Fruit fly (Drosophila melanogaster) whole organism, embryonic: ENCODE data around the gene CG18662.

Experiments
- Abd-B ChIP-seq: fragments of 200-800 bp; sonication (Bioruptor generic); optimal IDR thresholded peaks from 2 replicates; lab custom pipeline; 2018; ENCODE audit warnings: missing biosample characterization, mild to moderate bottlenecking, missing genetic modification characterization, moderate library complexity
- Ada2b ChIP-seq: fragments of 200-800 bp; sonication (Bioruptor generic); IDR thresholded peaks from 2 replicates; pipeline ENCODE4 v1.3.6; 2022; ENCODE audit warnings: missing biosample characterization, missing genetic modification characterization
- Antp ChIP-seq: fragments of 200-800 bp; sonication (Bioruptor generic); optimal IDR thresholded peaks from 3 replicates; lab custom pipeline; 2016; ENCODE audit warnings: missing biosample characterization, missing genetic modification characterization
- Atf3 ChIP-seq: fragments of 200-800 bp; sonication (Bioruptor generic); optimal IDR thresholded peaks from 3 replicates; lab custom pipeline; 2016; ENCODE audit warnings: missing biosample characterization, missing genetic modification characterization
- Blimp-1 ChIP-seq: fragments of 200-800 bp; sonication (Bioruptor generic); optimal IDR thresholded peaks from 3 replicates; lab custom pipeline; 2018; ENCODE audit warnings: missing biosample characterization, missing genetic modification characterization, mild to moderate bottlenecking, moderate library complexity, missing genetic modification reagents
- Bteb2 ChIP-seq: fragments of 200-800 bp; sonication (Bioruptor generic); optimal IDR thresholded peaks from 2 replicates; lab custom pipeline; 2016; ENCODE audit warnings: missing biosample characterization, missing genetic modification characterization
- CG10147 ChIP-seq: fragments of 200-800 bp; sonication (Bioruptor generic); optimal IDR thresholded peaks from 2 replicates; lab custom pipeline; 2019; ENCODE audit warnings: missing biosample characterization, mild to moderate bottlenecking, missing genetic modification characterization, moderate library complexity
- CG10209 ChIP-seq: fragments of 200-800 bp; sonication (Bioruptor generic); optimal IDR thresholded peaks from 3 replicates; lab custom pipeline; 2017; ENCODE audit warnings: missing biosample characterization, mild to moderate bottlenecking, missing genetic modification characterization, missing genetic modification reagents
- CG10462 ChIP-seq: fragments of 200-800 bp; sonication (Bioruptor generic); optimal IDR thresholded peaks from 2 replicates; lab custom pipeline; 2016; ENCODE audit warnings: missing biosample characterization, missing genetic modification characterization
- CG15011 ChIP-seq: fragments of 200-800 bp; sonication (Bioruptor generic); optimal IDR thresholded peaks from 3 replicates; lab custom pipeline; 2018; ENCODE audit warnings: missing biosample characterization, mild to moderate bottlenecking, missing genetic modification characterization
- CG15696 ChIP-seq: fragments of 200-800 bp; sonication (Bioruptor generic); optimal IDR thresholded peaks from 2 replicates; lab custom pipeline; 2019; ENCODE audit warnings: missing biosample characterization, mild to moderate bottlenecking, missing genetic modification characterization, moderate library complexity
- CG17829 ChIP-seq: fragments of 200-800 bp; optimal IDR thresholded peaks from 2 replicates; lab custom pipeline; 2019; ENCODE audit warnings: missing biosample characterization, mild to moderate bottlenecking, missing genetic modification characterization, moderate library complexity
- CG18476 ChIP-seq: fragments of 200-800 bp; sonication (Bioruptor generic); optimal IDR thresholded peaks from 2 replicates; lab custom pipeline; 2016; ENCODE audit warnings: missing biosample characterization, mild to moderate bottlenecking, missing genetic modification characterization
- CG2712 ChIP-seq: fragments of 200-800 bp; optimal IDR thresholded peaks from 3 replicates; lab custom pipeline; 2019; ENCODE audit warnings: missing biosample characterization, mild to moderate bottlenecking, missing genetic modification characterization, moderate library complexity
- CG2889 ChIP-seq: fragments of 200-800 bp; sonication (Bioruptor generic); IDR thresholded peaks from 3 replicates; pipeline ENCODE4 v1.3.6; 2022; ENCODE audit warnings: missing biosample characterization, missing genetic modification characterization
- CG4360 ChIP-seq: fragments of 200-800 bp; sonication (Bioruptor generic); IDR thresholded peaks from 2 replicates; pipeline ENCODE4 v1.3.6; 2022; ENCODE audit warnings: missing biosample characterization, missing genetic modification characterization
- CG6175 ChIP-seq: fragments of 200-800 bp; sonication (Bioruptor generic); IDR thresholded peaks from 3 replicates; pipeline ENCODE4 v1.3.6; 2022; ENCODE audit warnings: missing biosample characterization, missing genetic modification characterization
- CG6654 ChIP-seq: fragments of 200-800 bp; sonication (Bioruptor generic); optimal IDR thresholded peaks from 2 replicates; lab custom pipeline; 2017; ENCODE audit warnings: missing biosample characterization, mild to moderate bottlenecking, missing genetic modification characterization
- CG7786 ChIP-seq: fragments of 200-800 bp; sonication (Bioruptor generic); optimal IDR thresholded peaks from 2 replicates; lab custom pipeline; 2016; ENCODE audit warnings: missing biosample characterization, missing genetic modification characterization
- CG8388 ChIP-seq: fragments of 200-800 bp; sonication (Bioruptor generic); optimal IDR thresholded peaks from 2 replicates; lab custom pipeline; 2019; ENCODE audit warnings: missing biosample characterization, mild to moderate bottlenecking, missing genetic modification characterization, moderate library complexity
- CG9215 ChIP-seq: fragments of 200-800 bp; sonication (Bioruptor generic); IDR thresholded peaks from 2 replicates; pipeline ENCODE4 v1.3.6; 2022; ENCODE audit warnings: missing biosample characterization, missing genetic modification characterization
- CkIIα-i1 ChIP-seq: fragments of 200-800 bp; sonication (Bioruptor generic); IDR thresholded peaks from 2 replicates; pipeline ENCODE4 v1.3.6; 2022; ENCODE audit warnings: missing biosample characterization, missing genetic modification characterization
- D19A ChIP-seq: fragments of 200-800 bp; optimal IDR thresholded peaks from 3 replicates; lab custom pipeline; 2019; ENCODE audit warnings: missing biosample characterization, mild to moderate bottlenecking, missing genetic modification characterization, moderate library complexity
- Dad ChIP-seq: fragments of 200-800 bp; sonication (Bioruptor generic); optimal IDR thresholded peaks from 3 replicates; lab custom pipeline; 2016; ENCODE audit warnings: missing biosample characterization, missing genetic modification characterization
- Dbx ChIP-seq: fragments of 200-800 bp; sonication (Bioruptor generic); IDR thresholded peaks from 3 replicates; pipeline ENCODE4 v1.3.6; 2022; ENCODE audit warnings: missing biosample characterization, missing genetic modification characterization
- Ets97D ChIP-seq: fragments of 200-800 bp; sonication (Bioruptor generic); optimal IDR thresholded peaks from 3 replicates; lab custom pipeline; 2016; ENCODE audit warnings: missing biosample characterization, missing genetic modification characterization
- HLH54F ChIP-seq: fragments of 200-800 bp; sonication (Bioruptor generic); optimal IDR thresholded peaks from 3 replicates; lab custom pipeline; 2016; ENCODE audit warnings: missing biosample characterization, missing genetic modification characterization
- Hr39 ChIP-seq: fragments of >200 bp; optimal IDR thresholded peaks from 2 replicates; lab custom pipeline; 2017
- MESR4 ChIP-seq: fragments of 200-800 bp; sonication (Bioruptor generic); optimal IDR thresholded peaks from 2 replicates; lab custom pipeline; 2018; ENCODE audit warnings: missing biosample characterization, mild to moderate bottlenecking, missing genetic modification characterization, moderate library complexity
- Max ChIP-seq: fragments of 200-800 bp; sonication (Bioruptor generic); optimal IDR thresholded peaks from 2 replicates; lab custom pipeline; 2016; ENCODE audit warnings: missing biosample characterization, mild to moderate bottlenecking, missing genetic modification characterization
- Vsx1 ChIP-seq: fragments of 200-800 bp; sonication (Bioruptor generic); optimal IDR thresholded peaks from 2 replicates; lab custom pipeline; 2017; ENCODE audit warnings: missing biosample characterization, mild to moderate bottlenecking, missing genetic modification characterization, missing genetic modification reagents
- al ChIP-seq: fragments of 200-800 bp; sonication (Bioruptor generic); IDR thresholded peaks from 2 replicates; pipeline ENCODE4 v1.3.6; 2022; ENCODE audit warnings: missing biosample characterization, missing genetic modification characterization
- ara ChIP-seq: fragments of 200-800 bp; sonication (Bioruptor generic); IDR thresholded peaks from 2 replicates; pipeline ENCODE4 v1.3.6; 2022; ENCODE audit warnings: missing biosample characterization, missing genetic modification characterization
- bab2 ChIP-seq: fragments of 200-800 bp; sonication (Bioruptor generic); optimal IDR thresholded peaks from 2 replicates; lab custom pipeline; 2016; ENCODE audit warnings: missing biosample characterization, missing genetic modification characterization
- dan ChIP-seq: fragments of 200-800 bp; sonication (Bioruptor generic); IDR thresholded peaks from 2 replicates; pipeline ENCODE4 v1.3.6; 2022; ENCODE audit warnings: missing biosample characterization, missing genetic modification characterization
- danr ChIP-seq: fragments of 200-800 bp; sonication (Bioruptor generic); IDR thresholded peaks from 2 replicates; pipeline ENCODE4 v1.3.6; 2022; ENCODE audit warnings: missing biosample characterization, missing genetic modification characterization
- fd64A ChIP-seq: fragments of 200-800 bp; sonication (Bioruptor generic); optimal IDR thresholded peaks from 3 replicates; lab custom pipeline; 2018; ENCODE audit warnings: missing biosample characterization, mild to moderate bottlenecking, missing genetic modification characterization
- fd96Cb ChIP-seq: fragments of 200-800 bp; sonication (Bioruptor generic); optimal IDR thresholded peaks from 2 replicates; lab custom pipeline; 2018; ENCODE audit warnings: missing biosample characterization, mild to moderate bottlenecking, missing genetic modification characterization, moderate library complexity
- jing ChIP-seq: fragments of 200-800 bp; sonication (Bioruptor generic); optimal IDR thresholded peaks from 2 replicates; lab custom pipeline; 2018; ENCODE audit warnings: missing biosample characterization, mild to moderate bottlenecking, missing genetic modification characterization
- kah ChIP-seq: fragments of 200-800 bp; sonication (Bioruptor generic); optimal IDR thresholded peaks from 2 replicates; lab custom pipeline; 2018; ENCODE audit warnings: missing biosample characterization, mild to moderate bottlenecking, missing genetic modification characterization
- ken ChIP-seq: fragments of 200-800 bp; sonication (Bioruptor generic); IDR thresholded peaks from 3 replicates; pipeline ENCODE4 v1.3.6; 2022; ENCODE audit warnings: missing biosample characterization, missing genetic modification characterization
- knrl ChIP-seq: fragments of 200-800 bp; sonication (Bioruptor generic); IDR thresholded peaks from 3 replicates; pipeline ENCODE4 v1.3.6; 2022; ENCODE audit warnings: missing biosample characterization, missing genetic modification characterization; ENCODE audit not compliant: partially characterized antibody
- nom ChIP-seq: fragments of 200-800 bp; sonication (Bioruptor generic); optimal IDR thresholded peaks from 2 replicates; lab custom pipeline; 2017; ENCODE audit warnings: missing biosample characterization, missing genetic modification characterization, mild to moderate bottlenecking, moderate library complexity, missing genetic modification reagents
- otp ChIP-seq: fragments of 200-800 bp; sonication (Bioruptor generic); IDR thresholded peaks from 3 replicates; pipeline ENCODE4, ENCODE4 v1.3.6; 2022; ENCODE audit warnings: missing biosample characterization, missing genetic modification characterization
- pan ChIP-seq, 4 experiments: fragments of >200 bp in 3 of 4; fragments of 200-800 bp in 1 of 4; sonication (Bioruptor generic) in 1 of 4; optimal IDR thresholded peaks in 3 of 4; IDR thresholded peaks in 1 of 4; 2 replicates each; pipeline versions ENCODE4 v1.3.6 to Lab custom; 2017 to 2022; ENCODE audit warnings: missing biosample characterization in 2 of 4, missing genetic modification characterization in 2 of 4, mixed read lengths in 1 of 4
- pum ChIP-seq: fragments of 200-800 bp; sonication (Bioruptor generic); optimal IDR thresholded peaks from 2 replicates; lab custom pipeline; 2016; ENCODE audit warnings: missing biosample characterization, missing genetic modification characterization
- sob ChIP-seq: fragments of 200-800 bp; sonication (Bioruptor generic); IDR thresholded peaks from 2 replicates; pipeline ENCODE4 v1.3.6; 2022; ENCODE audit warnings: missing biosample characterization, missing genetic modification characterization
- vvl ChIP-seq: fragments of 200-800 bp; sonication (Bioruptor generic); IDR thresholded peaks from 2 replicates; pipeline ENCODE4 v1.3.6; 2022; ENCODE audit warnings: missing biosample characterization, missing genetic modification characterization
- zfh1 ChIP-seq: fragments of 200-800 bp; sonication (Bioruptor generic); IDR thresholded peaks from 3 replicates; pipeline ENCODE4 v1.3.6; 2022; ENCODE audit warnings: missing biosample characterization, missing genetic modification characterization

Gene CG18662

DNA sequence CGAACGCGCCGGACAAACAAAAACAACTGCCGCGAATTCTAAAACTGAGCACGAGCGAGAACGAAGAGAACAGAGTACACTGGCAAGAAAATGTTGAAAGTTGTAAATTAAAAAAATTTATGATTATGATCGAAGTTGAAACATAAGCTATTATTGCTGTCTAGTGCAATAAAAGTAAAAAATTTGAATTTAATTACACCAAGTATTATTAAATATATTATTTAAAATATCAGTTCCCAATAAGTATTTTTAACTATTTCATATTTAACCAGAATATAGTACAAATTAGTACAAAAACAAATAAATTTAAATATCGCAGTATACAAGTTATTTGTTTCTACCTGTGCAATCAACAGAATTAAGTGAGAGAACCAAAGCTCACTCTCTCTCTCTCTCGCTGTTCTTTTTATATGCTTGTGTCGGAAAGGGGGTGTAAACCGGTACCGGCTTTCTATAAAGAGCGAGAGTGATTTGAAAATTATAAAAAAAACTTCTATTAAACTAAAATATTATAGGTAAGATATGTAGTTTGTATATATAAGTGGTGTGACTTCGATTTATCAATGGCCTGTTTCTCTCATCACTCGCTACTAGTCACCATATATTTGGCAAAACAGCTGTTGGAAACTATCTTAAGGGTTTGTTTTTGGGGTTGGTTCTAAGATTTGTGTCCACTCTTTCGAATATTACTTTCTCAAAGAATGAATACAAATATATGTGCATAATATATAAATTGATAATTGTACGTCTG is 29.1 kb upstream of the CG18662 start, which contains the start of gene C1GalTA (continued):
- peak; percentile 72 for TF ChIP-seq pum (GFP tag; lab: Kevin White, UChicago)
- peak; percentile 90 for TF ChIP-seq CG10462 (GFP tag; lab: Kevin White, UChicago)
- no peak for TF ChIP-seq Hr39
- peak; percentile 53 for TF ChIP-seq Antp (GFP tag; lab: Kevin White, UChicago)
- peak; percentile 99 for TF ChIP-seq CG8388 (GFP tag; lab: Kevin White, UChicago)
- TF ChIP-seq pan (optimal IDR thresholded peaks at IDR 0.05; lab: Kevin White, UChicago) = no peak
- TF ChIP-seq pan (GFP tag; optimal IDR thresholded peaks at IDR 0.05 in 1 of 2, IDR thresholded peaks at IDR 0.05 in 1 of 2) = peak in 1 of 2 experiments; percentile 97
- TF ChIP-seq vvl (GFP tag; lab: Robert Waterston, UW) = peak; percentile 98
- TF ChIP-seq CG2712 (tag; lab: Kevin White, UChicago) = peak; percentile 100
- TF ChIP-seq Bteb2 = peak; percentile 78
- TF ChIP-seq CG18476 = peak; percentile 87
- peak; percentile 96 for TF ChIP-seq Dbx (GFP tag; lab: Robert Waterston, UW)
- TF ChIP-seq Vsx1 (GFP tag; lab: Kevin White, UChicago) = peak; percentile 90
- peak; percentile 86 for TF ChIP-seq CG2889
- peak; percentile 95 for TF ChIP-seq sob (GFP tag; lab: Robert Waterston, UW)
- no peak for TF ChIP-seq knrl (GFP tag; lab: Robert Waterston, UW)
- TF ChIP-seq MESR4 (GFP tag; lab: Kevin White, UChicago) = peak; percentile 11
- TF ChIP-seq CG10209 (GFP tag; lab: Kevin White, UChicago) = peak; percentile 97
- peak; percentile 48 for TF ChIP-seq HLH54F (GFP tag; lab: Kevin White, UChicago)
- TF ChIP-seq CkIIα-i1 (GFP tag; lab: Robert Waterston, UW) = no peak
- TF ChIP-seq Atf3 = no peak
- TF ChIP-seq fd64A (GFP tag; lab: Kevin White, UChicago) = peak; percentile 65
- peak; percentile 67 for TF ChIP-seq jing
- TF ChIP-seq Ets97D = no peak
- peak; percentile 98 for TF ChIP-seq D19A
- peak; percentile 80 for TF ChIP-seq CG6175 (GFP tag; lab: Robert Waterston, UW)
- TF ChIP-seq CG10147 (GFP tag; lab: Kevin White, UChicago) = peak; percentile 99
- TF ChIP-seq al = peak; percentile 93
- TF ChIP-seq CG15696 (tag; lab: Kevin White, UChicago) = peak; percentile 95
- peak; percentile 85 for TF ChIP-seq CG6654 (GFP tag; lab: Kevin White, UChicago)
- peak; percentile 98 for TF ChIP-seq Blimp-1
- TF ChIP-seq Ada2b = peak; percentile 87
- peak; percentile 68; the same call in 1 of the 3 replicates for TF ChIP-seq otp (GFP tag; lab: Robert Waterston, UW)
- peak; percentile 85 for TF ChIP-seq danr (GFP tag; lab: Robert Waterston, UW)
- no peak for TF ChIP-seq dan
- peak; percentile 97 for TF ChIP-seq CG15011 (GFP tag; lab: Kevin White, UChicago)
- peak; percentile 95 for TF ChIP-seq kah (GFP tag; lab: Kevin White, UChicago)
- TF ChIP-seq zfh1 (GFP tag; lab: Robert Waterston, UW) = peak; percentile 91
- peak; percentile 97 for TF ChIP-seq Abd-B (GFP tag; lab: Kevin White, UChicago)
- peak; percentile 98 for TF ChIP-seq fd96Cb (tag; lab: Kevin White, UChicago)
- peak; percentile 64 for TF ChIP-seq bab2 (GFP tag; lab: Kevin White, UChicago)
- TF ChIP-seq Max (GFP tag; lab: Kevin White, UChicago) = peak; percentile 90
- TF ChIP-seq CG17829 (tag; lab: Kevin White, UChicago) = peak; percentile 100
- peak; percentile 37 for TF ChIP-seq CG7786 (GFP tag; lab: Kevin White, UChicago)
- peak; percentile 80 for TF ChIP-seq ken (GFP tag; lab: Robert Waterston, UW)
- TF ChIP-seq CG4360 (GFP tag; lab: Robert Waterston, UW) = peak; percentile 62; the same call in 1 of the 2 replicates
- peak; percentile 92 for TF ChIP-seq ara (GFP tag; lab: Robert Waterston, UW)
- TF ChIP-seq CG9215 (GFP tag; lab: Robert Waterston, UW) = peak; percentile 95
- TF ChIP-seq Dad (GFP tag; lab: Kevin White, UChicago) = peak; percentile 76
- TF ChIP-seq nom (GFP tag; lab: Kevin White, UChicago) = peak; percentile 97
